Fruit fly (Drosophila melanogaster): ENCODE data around the gene Rpt2.
A peak's percentile ranks its signal among the peaks of the same experiment; 100 is the strongest.

Rpt2 gene

dm6 chr3R:23886270-23887095, 44.9 kb downstream of the Rpt2 start (continued):
- peak; percentile 62 for TF ChIP-seq Dad (GFP tag; optimal IDR thresholded peaks at IDR 0.05)
- no peak for TF ChIP-seq CG16779 (GFP tag; IDR thresholded peaks at IDR 0.05)
- TF ChIP-seq grn (GFP tag; optimal IDR thresholded peaks at IDR 0.05): peak; percentile 19
- peak; percentile 99 for TF ChIP-seq CG11696 (GFP tag; IDR thresholded peaks at IDR 0.05)
- peak; percentile 64 for TF ChIP-seq CG4730 (GFP tag; IDR thresholded peaks at IDR 0.05)
- peak; percentile 71 for TF ChIP-seq CG10654 (GFP tag; optimal IDR thresholded peaks at IDR 0.05)
- no peak for TF ChIP-seq gfzf (GFP tag; optimal IDR thresholded peaks at IDR 0.05)
- TF ChIP-seq cwo (GFP tag; optimal IDR thresholded peaks at IDR 0.05): peak; percentile 60
- no peak for TF ChIP-seq NFAT (GFP tag; IDR thresholded peaks at IDR 0.05)
- TF ChIP-seq MTF-1 (GFP tag; optimal IDR thresholded peaks at IDR 0.05; ENCODE audit: borderline replicate concordance): peak; percentile 66
- TF ChIP-seq z (GFP tag; IDR thresholded peaks at IDR 0.05): peak; percentile 40; the same call in 1 of the 3 replicates
- TF ChIP-seq cg (GFP tag; optimal IDR thresholded peaks at IDR 0.05): no peak
- no peak; the same call in 1 of the 2 replicates for TF ChIP-seq CG5953 (GFP tag; IDR thresholded peaks at IDR 0.05)
- TF ChIP-seq CG6254 (GFP tag; optimal IDR thresholded peaks at IDR 0.05): peak; percentile 91
- peak; percentile 32 for TF ChIP-seq Hand (GFP tag; optimal IDR thresholded peaks at IDR 0.05)
- peak; percentile 79 for TF ChIP-seq Mes4 (GFP tag; optimal IDR thresholded peaks at IDR 0.05)
- TF ChIP-seq CG9817 (tag; optimal IDR thresholded peaks at IDR 0.05): peak; percentile 55
- peak; percentile 91 for TF ChIP-seq CG7839 (tag; optimal IDR thresholded peaks at IDR 0.05)
- peak; percentile 83 for TF ChIP-seq Xbp1 (GFP tag; optimal IDR thresholded peaks at IDR 0.05)
- no peak for TF ChIP-seq CG7928 (GFP tag; optimal IDR thresholded peaks at IDR 0.05)
- no peak for TF ChIP-seq mld (GFP tag; IDR thresholded peaks at IDR 0.05; ENCODE audit: partially characterized antibody)
- peak; percentile 57 for TF ChIP-seq CG4854 (GFP tag; optimal IDR thresholded peaks at IDR 0.05)
- no peak for TF ChIP-seq Sin3A (optimal IDR thresholded peaks at IDR 0.05)
- TF ChIP-seq yki (optimal IDR thresholded peaks at IDR 0.05): no peak
- peak; percentile 53 for TF ChIP-seq eyg (GFP tag; optimal IDR thresholded peaks at IDR 0.05)
- TF ChIP-seq CG17328 (GFP tag; IDR thresholded peaks at IDR 0.05): peak; percentile 90
- no peak; the same call in none of the 2 replicates for TF ChIP-seq H2.0 (GFP tag; IDR thresholded peaks at IDR 0.05)
- TF ChIP-seq en (GFP tag; optimal IDR thresholded peaks at IDR 0.05): peak; percentile 65
- peak; percentile 67 for TF ChIP-seq ewg (GFP tag; optimal IDR thresholded peaks at IDR 0.05)
- TF ChIP-seq Hey (tag; optimal IDR thresholded peaks at IDR 0.05): no peak
- TF ChIP-seq danr (GFP tag; IDR thresholded peaks at IDR 0.05): peak; percentile 55
- TF ChIP-seq pan (optimal IDR thresholded peaks at IDR 0.05): no peak
- TF ChIP-seq pan (GFP tag; optimal IDR thresholded peaks at IDR 0.05 in 1 of 2, IDR thresholded peaks at IDR 0.05 in 1 of 2): peak in 1 of 2 experiments; percentile 77
- TF ChIP-seq run (tag; optimal IDR thresholded peaks at IDR 0.05): peak; percentile 87
- peak; percentile 3 for TF ChIP-seq MESR4 (GFP tag; optimal IDR thresholded peaks at IDR 0.05)
- no peak for TF ChIP-seq CG4282 (GFP tag; optimal IDR thresholded peaks at IDR 0.05)
- peak; percentile 94 for TF ChIP-seq ac (GFP tag; optimal IDR thresholded peaks at IDR 0.05)
- TF ChIP-seq Bdp1 (GFP tag; optimal IDR thresholded peaks at IDR 0.05): peak; percentile 68
- peak; percentile 89 for TF ChIP-seq croc (GFP tag; conservative IDR thresholded peaks at IDR 0.05)
- TF ChIP-seq CG17361 (GFP tag; IDR thresholded peaks at IDR 0.05): peak; percentile 90
- peak; percentile 94 for TF ChIP-seq gsb-n (tag; optimal IDR thresholded peaks at IDR 0.05)
- TF ChIP-seq CG7745 (tag; optimal IDR thresholded peaks at IDR 0.05): no peak
- peak; percentile 40 for TF ChIP-seq NK7.1 (GFP tag; optimal IDR thresholded peaks at IDR 0.05)
- 0 out of 3 replicates have a peak, but pooled peaks have one; percentile 11 for TF ChIP-seq Dbx (GFP tag; IDR thresholded peaks at IDR 0.05)
- TF ChIP-seq tin (GFP tag; optimal IDR thresholded peaks at IDR 0.05): peak; percentile 82
- TF ChIP-seq phol (tag; optimal IDR thresholded peaks at IDR 0.05): peak; percentile 92
- TF ChIP-seq CG14050 (GFP tag; IDR thresholded peaks at IDR 0.05): peak; percentile 60
- TF ChIP-seq Lhr (GFP tag; optimal IDR thresholded peaks at IDR 0.05): peak; percentile 77
- 0 out of 2 replicates have a peak, but pooled peaks have one; percentile 37 for TF ChIP-seq Ravus (GFP tag; IDR thresholded peaks at IDR 0.05)
- peak; percentile 93 for TF ChIP-seq gem (tag; optimal IDR thresholded peaks at IDR 0.05)

Measured in whole organism, embryonic.